Worm (Caenorhabditis elegans) whole organism, young adult: ENCODE data around the gene str-181.

Source experiments
- B0035.1 ChIP-seq: sonication (generic microtip); optimal IDR thresholded peaks from 2 replicates; lab custom pipeline; 2016; ENCODE audit warnings: missing genetic modification characterization, mild to moderate bottlenecking, missing compliant biosample characterization, missing genotype, missing genetic modification reagents
- B0336.3 ChIP-seq: fragments of 200-800 bp; sonication (Bioruptor generic); IDR thresholded peaks from 2 replicates; pipeline ENCODE4 v1.3.6; 2022; ENCODE audit warnings: missing genetic modification characterization, missing compliant biosample characterization
- C06A6.2 ChIP-seq: fragments of 200-800 bp; sonication (Bioruptor generic); conservative IDR thresholded peaks from 2 replicates; pipeline ENCODE4 v1.3.6; 2022; ENCODE audit warnings: missing genetic modification characterization, missing compliant biosample characterization
- F22D6.2 ChIP-seq: sonication (generic microtip); optimal IDR thresholded peaks from 2 replicates; lab custom pipeline; 2016; ENCODE audit warnings: mild to moderate bottlenecking, missing genetic modification characterization, missing compliant biosample characterization
- K12H6.12 ChIP-seq: fragments of 200-800 bp; sonication (Bioruptor generic); optimal IDR thresholded peaks from 2 replicates; lab custom pipeline; 2018; ENCODE audit warnings: mild to moderate bottlenecking, missing genetic modification characterization, missing compliant biosample characterization
- aptf-3 ChIP-seq: fragments of 200-800 bp; sonication (Bioruptor generic); IDR thresholded peaks from 2 replicates; pipeline ENCODE4 v1.3.6; 2022; ENCODE audit warnings: missing genetic modification characterization, missing compliant biosample characterization
- atf-7 ChIP-seq: sonication (generic microtip); optimal IDR thresholded peaks from 2 replicates; lab custom pipeline; 2017; ENCODE audit warnings: mild to moderate bottlenecking, missing genetic modification characterization, missing compliant biosample characterization
- attf-3 ChIP-seq: fragments of 200-800 bp; sonication (Bioruptor generic); conservative IDR thresholded peaks from 2 replicates; pipeline ENCODE4 v1.3.6; 2022; ENCODE audit warnings: missing genetic modification reagents, missing genetic modification characterization, missing compliant biosample characterization
- attf-5 ChIP-seq: fragments of 200-800 bp; sonication (Bioruptor generic); optimal IDR thresholded peaks from 2 replicates; lab custom pipeline; 2018; ENCODE audit warnings: mild to moderate bottlenecking, missing genetic modification characterization, missing compliant biosample characterization
- ccch-3 ChIP-seq: fragments of 200-800 bp; sonication (Bioruptor generic); optimal IDR thresholded peaks from 2 replicates; lab custom pipeline; 2018; ENCODE audit warnings: mild to moderate bottlenecking, missing genetic modification characterization, missing compliant biosample characterization
- ceh-27 ChIP-seq: fragments of 200-800 bp; sonication (Bioruptor generic); optimal IDR thresholded peaks from 2 replicates; lab custom pipeline; 2018; ENCODE audit warnings: mild to moderate bottlenecking, missing genetic modification characterization, moderate library complexity, missing compliant biosample characterization
- dox-1 ChIP-seq: fragments of 200-800 bp; sonication (Bioruptor generic); IDR thresholded peaks from 2 replicates; pipeline ENCODE4 v1.3.6; 2022; ENCODE audit warnings: missing genetic modification reagents, missing genetic modification characterization, missing compliant biosample characterization
- egl-18 ChIP-seq: fragments of 200-800 bp; sonication (Bioruptor generic); IDR thresholded peaks from 2 replicates; pipeline ENCODE4 v1.3.6; 2022; ENCODE audit warnings: missing genetic modification reagents, missing genetic modification characterization, missing compliant biosample characterization
- egrh-3 ChIP-seq: fragments of 200-800 bp; sonication (Bioruptor generic); IDR thresholded peaks from 2 replicates; pipeline ENCODE4 v1.3.6; 2022; ENCODE audit warnings: missing genetic modification reagents, missing genetic modification characterization, missing compliant biosample characterization
- ets-4 ChIP-seq: fragments of 200-800 bp; sonication (Bioruptor generic); optimal IDR thresholded peaks from 2 replicates; lab custom pipeline; 2018; ENCODE audit warnings: mild to moderate bottlenecking, missing genetic modification characterization, missing compliant biosample characterization
- gei-17 ChIP-seq: fragments of 200-800 bp; sonication (Bioruptor generic); optimal IDR thresholded peaks from 2 replicates; lab custom pipeline; 2018; ENCODE audit warnings: mild to moderate bottlenecking, missing genetic modification characterization, missing compliant biosample characterization
- hlh-12 ChIP-seq: sonication (generic microtip); optimal IDR thresholded peaks from 2 replicates; lab custom pipeline; 2016; ENCODE audit warnings: missing genetic modification characterization, missing compliant biosample characterization
- hmg-20 ChIP-seq: fragments of 200-800 bp; sonication (Bioruptor generic); IDR thresholded peaks from 2 replicates; pipeline ENCODE4 v1.3.6; 2022; ENCODE audit warnings: missing genetic modification reagents, missing genetic modification characterization, missing compliant biosample characterization
- hsf-1 ChIP-seq: fragments of 200-800 bp; sonication (Bioruptor generic); IDR thresholded peaks from 2 replicates; pipeline ENCODE4 v1.3.6; 2022; ENCODE audit warnings: missing genetic modification reagents, missing genetic modification characterization, missing compliant biosample characterization
- let-607 ChIP-seq, 2 experiments: fragments of 200-800 bp in 1 of 2; sonication (Bioruptor generic) in 1 of 2; sonication (generic microtip) in 1 of 2; optimal IDR thresholded peaks; 2 replicates each; lab custom pipeline; 2016 to 2018; ENCODE audit warnings: mild to moderate bottlenecking in 2 of 2, missing compliant biosample characterization in 2 of 2, missing genetic modification characterization in 2 of 2, moderate library complexity in 2 of 2, missing genotype in 1 of 2
- lin-54 ChIP-seq: fragments of 200-800 bp; sonication (Bioruptor generic); optimal IDR thresholded peaks from 2 replicates; lab custom pipeline; 2018; ENCODE audit warnings: mild to moderate bottlenecking, missing genetic modification characterization, missing compliant biosample characterization
- madf-6 ChIP-seq: fragments of 200-800 bp; sonication (Bioruptor generic); IDR thresholded peaks from 2 replicates; pipeline ENCODE4 v1.3.6; 2022; ENCODE audit warnings: missing genetic modification reagents, missing genetic modification characterization, missing compliant biosample characterization
- mes-4 ChIP-seq: sonication (generic microtip); optimal IDR thresholded peaks from 2 replicates; lab custom pipeline; 2016; ENCODE audit warnings: missing genotype, missing genetic modification characterization, missing compliant biosample characterization
- mxl-1 ChIP-seq: sonication (generic microtip); optimal IDR thresholded peaks from 2 replicates; lab custom pipeline; 2016; ENCODE audit warnings: missing genetic modification characterization, missing compliant biosample characterization
- nfya-1 ChIP-seq: sonication (generic microtip); optimal IDR thresholded peaks from 2 replicates; lab custom pipeline; 2017; ENCODE audit warnings: antibody characterized with exemption, missing compliant biosample characterization, missing genetic modification characterization, borderline replicate concordance; ENCODE audit not compliant: insufficient read depth
- nfyb-1 ChIP-seq: fragments of 200-800 bp; sonication (Bioruptor generic); IDR thresholded peaks from 2 replicates; pipeline ENCODE4 v1.3.6; 2022; ENCODE audit warnings: missing genetic modification reagents, missing genetic modification characterization, missing compliant biosample characterization
- nhr-120 ChIP-seq: fragments of 200-800 bp; sonication (Bioruptor generic); IDR thresholded peaks from 2 replicates; pipeline ENCODE4 v1.3.6; 2022; ENCODE audit warnings: missing genetic modification characterization, missing compliant biosample characterization
- sea-2 ChIP-seq: fragments of 200-800 bp; sonication (Bioruptor generic); IDR thresholded peaks from 2 replicates; pipeline ENCODE4 v1.3.6; 2022; ENCODE audit warnings: missing genetic modification characterization, missing compliant biosample characterization
- snpc-4 ChIP-seq, 5 experiments: fragments of 150-350 bp in 1 of 5; sonication (generic microtip) in 4 of 5; optimal IDR thresholded peaks; 2 replicates each; lab custom pipeline; 2014 to 2018; ENCODE audit warnings: missing genetic modification characterization in 5 of 5, missing biosample characterization in 3 of 5, antibody characterized with exemption in 2 of 5, mild to moderate bottlenecking in 2 of 5, missing compliant biosample characterization in 2 of 5, missing genotype in 2 of 5, moderate library complexity in 2 of 5, missing genetic modification reagents in 1 of 5
- tbp1 ChIP-seq: fragments of 200-800 bp; sonication (Bioruptor generic); optimal IDR thresholded peaks from 2 replicates; lab custom pipeline; 2018; ENCODE audit warnings: mild to moderate bottlenecking, missing genetic modification characterization, missing compliant biosample characterization
- unc-130 ChIP-seq: sonication (generic microtip); optimal IDR thresholded peaks from 2 replicates; lab custom pipeline; 2016; ENCODE audit warnings: missing genetic modification reagents, missing genetic modification characterization, missing compliant biosample characterization
- unc-62 ChIP-seq: fragments of 150-350 bp; optimal IDR thresholded peaks from 2 replicates; lab custom pipeline; 2014; ENCODE audit warnings: missing biosample characterization, missing genetic modification reagents, missing genetic modification characterization
- ztf-3 ChIP-seq: fragments of 200-800 bp; sonication (Bioruptor generic); optimal IDR thresholded peaks from 2 replicates; lab custom pipeline; 2018; ENCODE audit warnings: mild to moderate bottlenecking, missing genetic modification characterization, missing compliant biosample characterization

Gene str-181

DNA sequence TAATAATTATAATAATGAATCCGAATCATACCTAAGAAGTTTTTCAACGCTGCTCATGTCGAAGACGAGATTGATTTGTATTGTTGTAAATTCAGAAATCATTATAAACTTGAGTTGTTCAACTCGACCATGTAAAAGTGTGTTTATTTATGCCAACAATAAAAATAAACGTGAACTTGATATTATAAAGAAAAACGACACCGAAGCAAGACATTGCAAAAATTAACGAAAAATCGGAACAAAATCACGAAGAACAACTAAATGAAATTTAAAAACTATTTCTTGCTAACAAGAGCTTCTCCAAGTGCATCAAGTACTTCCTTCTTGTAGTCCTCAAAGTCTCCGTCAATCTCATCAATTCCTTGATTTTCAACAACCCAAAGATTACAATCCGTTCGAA lies 42.4 kb upstream of the str-181 start, which contains the start of gene F18E2.15:
F18E2.15 (minus strand) TSS at position 101 of the 400 bp plus-strand sequence.
- TF ChIP-seq attf-5: no peak

DNA sequence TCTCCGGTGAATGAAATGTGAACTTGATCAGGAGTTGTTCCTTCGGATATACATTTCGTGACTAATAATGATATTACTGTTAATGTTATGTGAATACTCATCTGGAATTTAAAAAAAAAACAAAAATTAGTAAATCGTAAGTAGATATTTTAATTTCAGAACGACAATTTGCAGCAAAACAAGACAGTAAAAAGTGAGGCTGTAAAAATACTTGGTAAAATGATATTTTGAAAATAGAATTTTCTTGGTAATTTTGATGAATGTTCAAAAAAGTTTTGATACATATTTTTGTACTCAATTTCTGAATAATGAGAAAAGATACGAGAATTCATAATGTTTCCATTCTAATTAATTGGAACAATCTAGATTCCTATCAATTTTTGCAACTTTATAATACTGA lies 41.1 kb upstream of the str-181 start, which contains the start of gene papl-1:
papl-1 (minus strand) TSS at position 101 of the 400 bp plus-strand sequence.
- TF ChIP-seq C06A6.2 (GFP tag; lab: Robert Waterston, UW) (no peak), F22D6.2 (tag; lab: Kevin White, UChicago) (no peak), mxl-1 (tag; lab: Kevin White, UChicago) (no peak), dox-1 (GFP tag; lab: Robert Waterston, UW) (no peak)
- TF ChIP-seq, all 124 proteins: peak for 0

DNA sequence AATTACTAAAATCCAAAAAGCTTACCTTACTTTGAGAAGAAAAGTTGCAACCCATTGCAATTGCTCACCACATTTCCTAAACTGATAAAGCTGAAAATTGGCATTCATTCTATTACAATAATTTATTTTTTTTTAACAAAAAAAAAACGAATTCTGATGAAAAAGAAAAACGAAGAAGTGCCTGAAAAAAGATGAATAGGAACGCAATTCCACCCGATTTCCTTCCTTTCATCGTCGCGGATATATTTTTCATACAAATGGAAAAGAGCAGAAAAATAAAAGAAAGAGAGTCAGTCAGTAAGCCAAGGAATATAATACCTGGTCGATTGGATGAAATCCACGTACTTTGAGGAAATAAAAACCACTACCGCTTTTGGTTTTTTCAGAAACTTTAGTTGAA lies 36.3 kb upstream of the str-181 start, which contains the start of gene gpa-13:
gpa-13 (minus strand) TSS at position 101 of the 400 bp plus-strand sequence.
- no peak for TF ChIP-seq let-607 (tag; optimal IDR thresholded peaks at IDR 0.05; lab: Kevin White, UChicago)
- no peak for TF ChIP-seq C06A6.2 (GFP tag; lab: Robert Waterston, UW)
- no peak for TF ChIP-seq B0035.1 (tag; lab: Kevin White, UChicago)
- TF ChIP-seq nhr-120 (GFP tag; lab: Robert Waterston, UW): no peak
- TF ChIP-seq unc-62 (GFP tag; lab: Kevin White, UChicago): no peak
- no peak for TF ChIP-seq ztf-3 (GFP tag; lab: Kevin White, UChicago)
- no peak for TF ChIP-seq snpc-4 (GFP tag; optimal IDR thresholded peaks at IDR 0.05; lab: Kevin White, UChicago)
- TF ChIP-seq snpc-4 (tag; optimal IDR thresholded peaks at IDR 0.05; lab: Kevin White, UChicago): no peak
- no peak for TF ChIP-seq gei-17 (GFP tag; lab: Kevin White, UChicago)
- no peak for TF ChIP-seq madf-6 (GFP tag; lab: Robert Waterston, UW)
- no peak for TF ChIP-seq sea-2
- no peak for TF ChIP-seq attf-3
- TF ChIP-seq hlh-12 (tag; lab: Kevin White, UChicago): no peak
- no peak for TF ChIP-seq ccch-3 (GFP tag; lab: Kevin White, UChicago)
- no peak for TF ChIP-seq ceh-27 (GFP tag; lab: Kevin White, UChicago)
- no peak for TF ChIP-seq lin-54 (GFP tag; lab: Kevin White, UChicago)
- TF ChIP-seq atf-7 (tag; lab: Kevin White, UChicago): no peak
- TF ChIP-seq, all 124 proteins: peak for 0

DNA sequence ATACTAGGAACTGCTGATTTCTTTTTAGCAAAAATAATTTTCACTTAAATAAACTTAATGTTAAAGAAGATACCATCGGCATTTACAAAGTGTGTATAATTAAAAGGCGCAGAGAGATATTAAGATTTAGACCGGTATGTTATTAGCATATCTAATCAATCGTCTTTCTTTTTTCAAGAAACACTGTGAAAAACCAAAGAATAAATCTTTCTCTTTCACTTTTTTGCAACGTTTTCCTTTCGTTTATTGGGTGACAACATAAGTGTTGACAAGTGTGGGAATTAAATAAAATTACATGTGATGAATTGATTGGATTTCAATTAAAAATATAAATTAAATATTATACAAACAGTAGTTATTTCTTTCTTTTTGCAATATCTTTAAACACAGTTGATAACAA lies 33.9 kb upstream of the str-181 start, which contains the start of gene C15C8.8:
C15C8.8 (minus strand) TSS at position 101 of the 400 bp plus-strand sequence.
- TF ChIP-seq hmg-20 (GFP tag; lab: Robert Waterston, UW) (no peak), nfya-1 (tag; lab: Kevin White, UChicago) (no peak)

DNA sequence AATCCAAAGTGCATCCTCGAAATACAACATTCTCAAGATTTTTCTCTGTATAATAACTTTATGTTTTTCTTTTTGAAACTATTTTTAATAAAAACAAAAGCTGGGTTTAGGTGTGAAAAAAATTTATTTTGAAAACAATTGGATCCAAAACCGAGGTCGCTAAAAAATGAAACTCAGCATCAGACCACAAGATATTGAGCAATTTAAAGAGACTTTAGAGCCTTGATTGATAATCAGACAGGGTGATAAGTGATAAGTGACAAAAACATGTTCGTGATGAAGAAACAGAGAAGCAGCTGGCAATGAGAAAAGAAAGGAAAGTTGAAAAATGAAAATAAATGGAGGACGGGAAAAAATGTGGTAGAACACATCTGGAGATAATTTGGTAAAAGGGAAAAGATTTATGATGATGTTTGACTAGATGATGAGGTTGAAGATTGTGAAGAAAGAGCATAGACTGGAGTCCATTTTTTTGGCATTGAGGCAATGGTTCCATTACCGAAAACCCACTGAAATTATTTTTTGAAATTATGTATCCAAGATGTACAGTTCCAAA lies 33.1 kb upstream of the str-181 start, which contains the start of gene C15C8.6:
C15C8.6 (minus strand) TSS at position 51 of the 556 bp plus-strand sequence.
- TF ChIP-seq mes-4 (tag; lab: Kevin White, UChicago): no peak
- TF ChIP-seq K12H6.12 (tag; lab: Kevin White, UChicago): no peak
- TF ChIP-seq hmg-20 (GFP tag; lab: Robert Waterston, UW): no peak
- no peak for TF ChIP-seq madf-6 (GFP tag; lab: Robert Waterston, UW)
- TF ChIP-seq nfyb-1: no peak
- TF ChIP-seq aptf-3 (GFP tag; lab: Robert Waterston, UW): no peak
- no peak for TF ChIP-seq tbp1 (GFP tag; lab: Kevin White, UChicago)
- TF ChIP-seq ets-4: no peak
- TF ChIP-seq egrh-3 (GFP tag; lab: Robert Waterston, UW): no peak
- TF ChIP-seq lin-54 (GFP tag; lab: Kevin White, UChicago): no peak
- TF ChIP-seq egl-18 (GFP tag; lab: Robert Waterston, UW): no peak
- TF ChIP-seq hsf-1 (GFP tag; lab: Robert Waterston, UW): no peak
- TF ChIP-seq B0336.3 (GFP tag; lab: Robert Waterston, UW): no peak
- no peak for TF ChIP-seq unc-130 (GFP tag; lab: Kevin White, UChicago)
- TF ChIP-seq, all 124 proteins: peak for 0
